Worm (Caenorhabditis elegans): ENCODE measurements around the gene str-136.
A peak's percentile ranks its signal among the peaks of the same experiment; 100 is the strongest.

The str-136 gene

ce11 chrV:8230056-8230455, 48.7 kb downstream of the str-136 start:
- TF ChIP-seq hlh-4 (tag; optimal IDR thresholded peaks at IDR 0.05) (no peak), egl-13 (tag; optimal IDR thresholded peaks at IDR 0.05) (no peak), snpc-4 (tag; optimal IDR thresholded peaks at IDR 0.05) (peak; percentile 73), rnt-1 (tag; optimal IDR thresholded peaks at IDR 0.05) (peak; percentile 33), efl-1 (optimal IDR thresholded peaks at IDR 0.05) (peak in 1 of 2 experiments; percentile 24), efl-1 (GFP tag; optimal IDR thresholded peaks at IDR 0.05 in 1 of 2) (peak in 1 of 2 experiments; percentile 60), nhr-71 (tag; optimal IDR thresholded peaks at IDR 0.05) (peak; percentile 18), nhr-19 (GFP tag; conservative IDR thresholded peaks at IDR 0.05) (peak; percentile 23), lin-14 (GFP tag; optimal IDR thresholded peaks at IDR 0.05) (no peak), lin-35 (GFP tag; optimal IDR thresholded peaks at IDR 0.05) (peak in 1 of 2 experiments; percentile 12), lir-3 (tag; optimal IDR thresholded peaks at IDR 0.05; ENCODE audit: poor library complexity) (no peak), snu-23 (GFP tag; optimal IDR thresholded peaks at IDR 0.05) (peak; percentile 24), dpl-1 (GFP tag; optimal IDR thresholded peaks at IDR 0.05) (peak in 1 of 3 experiments; percentile 9), lsy-2 (tag; optimal IDR thresholded peaks at IDR 0.05) (peak in 1 of 2 experiments; percentile 11)

- TF ChIP-seq mdl-1 (tag; optimal IDR thresholded peaks at IDR 0.05) (peak in 1 of 2 experiments; percentile 72), C04F5.9 (tag; optimal IDR thresholded peaks at IDR 0.05) (peak; percentile 30), snu-23 (GFP tag; optimal IDR thresholded peaks at IDR 0.05) (peak; percentile 92), elt-2 (tag; optimal IDR thresholded peaks at IDR 0.05) (peak; percentile 88), mep-1 (tag; optimal IDR thresholded peaks at IDR 0.05) (peak; percentile 79), pax-3 (tag; optimal IDR thresholded peaks at IDR 0.05) (peak; percentile 53), grh-1 (GFP tag; IDR thresholded peaks at IDR 0.05) (peak; percentile 86), unc-86 (tag; optimal IDR thresholded peaks at IDR 0.05) (peak; percentile 71), nhr-19 (GFP tag; conservative IDR thresholded peaks at IDR 0.05) (peak; percentile 93), lin-14 (GFP tag; optimal IDR thresholded peaks at IDR 0.05) (peak; percentile 89), unc-62 (GFP tag; optimal IDR thresholded peaks at IDR 0.05) (no peak), dsc-1 (tag; optimal IDR thresholded peaks at IDR 0.05) (peak; percentile 89), nhr-11 (tag; optimal IDR thresholded peaks at IDR 0.05) (peak; percentile 14), lsy-2 (tag; optimal IDR thresholded peaks at IDR 0.05) (peak; percentile 58 to 78), dpl-1 (GFP tag; optimal IDR thresholded peaks at IDR 0.05) (peak; percentile 46 to 67 (median 60)), nhr-77 (tag; optimal IDR thresholded peaks at IDR 0.05) (peak; percentile 84), xbp-1 (tag; optimal IDR thresholded peaks at IDR 0.05) (peak; percentile 86), nhr-28 (tag; optimal IDR thresholded peaks at IDR 0.05) (no peak), lir-3 (tag; optimal IDR thresholded peaks at IDR 0.05; ENCODE audit: poor library complexity) (peak; percentile 58), pqm-1 (tag; optimal IDR thresholded peaks at IDR 0.05) (no peak), mef-2 (tag; optimal IDR thresholded peaks at IDR 0.05) (no peak), ets-5 (GFP tag; IDR thresholded peaks at IDR 0.05) (no peak), nhr-76 (tag; optimal IDR thresholded peaks at IDR 0.05) (no peak), tbx-2 (tag; optimal IDR thresholded peaks at IDR 0.05) (peak; percentile 84), ces-1 (GFP tag; optimal IDR thresholded peaks at IDR 0.05) (no peak), hlh-4 (tag; optimal IDR thresholded peaks at IDR 0.05) (no peak), nhr-85 (tag) (peak; percentile 91), C34B4.2 (tag; optimal IDR thresholded peaks at IDR 0.05) (no peak), lin-35 (GFP tag; optimal IDR thresholded peaks at IDR 0.05) (peak; percentile 53 to 69), mab-9 (GFP tag; IDR thresholded peaks at IDR 0.05) (no peak), lin-15B (tag; optimal IDR thresholded peaks at IDR 0.05) (peak; percentile 42), zag-1 (tag; optimal IDR thresholded peaks at IDR 0.05) (no peak), elt-3 (tag; optimal IDR thresholded peaks at IDR 0.05) (peak; percentile 8 to 46 (median 25)), egl-27 (tag; optimal IDR thresholded peaks at IDR 0.05) (no peak), nhr-47 (tag; optimal IDR thresholded peaks at IDR 0.05) (peak; percentile 90), fkh-4 (tag; optimal IDR thresholded peaks at IDR 0.05; ENCODE audit: borderline replicate concordance) (peak; percentile 25), pag-3 (tag; optimal IDR thresholded peaks at IDR 0.05; ENCODE audit: borderline replicate concordance, insufficient read depth) (no peak), unc-98 (GFP tag; IDR thresholded peaks at IDR 0.05) (peak; percentile 50; the same call in 1 of the 2 replicates), nhr-12 (tag; optimal IDR thresholded peaks at IDR 0.05) (no peak), alr-1 (tag; optimal IDR thresholded peaks at IDR 0.05; ENCODE audit: borderline replicate concordance) (no peak), ama-1 (optimal IDR thresholded peaks at IDR 0.05) (peak; percentile 94), fos-1 (tag; optimal IDR thresholded peaks at IDR 0.05) (peak; percentile 52), aha-1 (tag; optimal IDR thresholded peaks at IDR 0.05) (no peak), irx-1 (tag; optimal IDR thresholded peaks at IDR 0.05) (peak; percentile 81)
These were observed 50.0 kb downstream of the str-136 start for ce11 chrV:8228712-8229119.

Measured in whole organism, L1 larva.